Worm (Caenorhabditis elegans) whole organism, L3 larva: ENCODE measurements around the gene B0348.10.

Source experiments
- R02D3.7 ChIP-seq: fragments of 150-350 bp; optimal IDR thresholded peaks from 2 replicates; lab custom pipeline; 2014; ENCODE audit warnings: missing biosample characterization, missing genetic modification characterization
- ZK546.5 ChIP-seq: sonication (generic microtip); optimal IDR thresholded peaks from 2 replicates; lab custom pipeline; 2017; ENCODE audit warnings: missing biosample characterization, missing genetic modification characterization
- aly-2 ChIP-seq: fragments of 150-350 bp; optimal IDR thresholded peaks from 2 replicates; lab custom pipeline; 2014; ENCODE audit warnings: missing biosample characterization, missing genetic modification characterization
- ama-1 ChIP-seq: fragments of 150-350 bp; optimal IDR thresholded peaks from 2 replicates; lab custom pipeline; 2018
- ceh-16 ChIP-seq: sonication (generic microtip); optimal IDR thresholded peaks from 2 replicates; lab custom pipeline; 2017; ENCODE audit warnings: missing biosample characterization, missing genetic modification characterization
- ceh-28 ChIP-seq: fragments of 150-350 bp; optimal IDR thresholded peaks from 2 replicates; lab custom pipeline; 2014; ENCODE audit warnings: missing biosample characterization, missing genetic modification reagents, missing genetic modification characterization
- ceh-9 ChIP-seq: sonication (generic microtip); optimal IDR thresholded peaks from 2 replicates; lab custom pipeline; 2018; ENCODE audit warnings: missing biosample characterization, missing genetic modification characterization
- daf-12 ChIP-seq: fragments of 150-350 bp; optimal IDR thresholded peaks from 2 replicates; lab custom pipeline; 2014; ENCODE audit warnings: missing biosample characterization, missing genetic modification reagents, missing genetic modification characterization
- egl-5 ChIP-seq: fragments of 150-350 bp; optimal IDR thresholded peaks from 2 replicates; lab custom pipeline; 2017; ENCODE audit warnings: missing biosample characterization, missing genetic modification reagents, missing genetic modification characterization, inconsistent platforms
- elt-1 ChIP-seq: fragments of 150-350 bp; optimal IDR thresholded peaks from 2 replicates; lab custom pipeline; 2014; ENCODE audit warnings: missing biosample characterization, missing genetic modification characterization
- elt-2 ChIP-seq: sonication (generic microtip); optimal IDR thresholded peaks from 2 replicates; lab custom pipeline; 2016; ENCODE audit warnings: missing genetic modification reagents, mild to moderate bottlenecking, missing genetic modification characterization, missing compliant biosample characterization
- elt-3 ChIP-seq, 3 experiments: fragments of 150-350 bp in 1 of 3; sonication (generic microtip) in 2 of 3; optimal IDR thresholded peaks; 2 replicates in 2 of 3; 4 replicates in 1 of 3; lab custom pipeline; 2014 to 2017; ENCODE audit warnings: missing biosample characterization in 3 of 3, missing genetic modification characterization in 3 of 3
- eor-1 ChIP-seq, 2 experiments: fragments of 150-350 bp; optimal IDR thresholded peaks; 2 replicates each; lab custom pipeline; 2014 to 2018; ENCODE audit warnings: missing biosample characterization in 2 of 2, missing genetic modification characterization in 2 of 2
- fkh-10 ChIP-seq: sonication (generic microtip); optimal IDR thresholded peaks from 2 replicates; lab custom pipeline; 2017; ENCODE audit warnings: missing biosample characterization, missing genetic modification reagents, missing genetic modification characterization
- fos-1 ChIP-seq: fragments of 150-350 bp; optimal IDR thresholded peaks from 2 replicates; lab custom pipeline; 2014; ENCODE audit warnings: missing biosample characterization, missing genetic modification characterization
- hmg-11 ChIP-seq: sonication (generic microtip); optimal IDR thresholded peaks from 2 replicates; lab custom pipeline; 2016; ENCODE audit warnings: missing genetic modification characterization, missing compliant biosample characterization
- jun-1 ChIP-seq: fragments of 150-350 bp; optimal IDR thresholded peaks from 2 replicates; lab custom pipeline; 2014; ENCODE audit warnings: missing biosample characterization, missing genetic modification reagents, missing genetic modification characterization
- lin-15B ChIP-seq: fragments of 150-350 bp; optimal IDR thresholded peaks from 2 replicates; lab custom pipeline; 2014; ENCODE audit warnings: missing biosample characterization, missing genetic modification characterization
- lin-39 ChIP-seq: fragments of 150-350 bp; optimal IDR thresholded peaks from 2 replicates; lab custom pipeline; 2018; ENCODE audit warnings: missing biosample characterization, missing genetic modification reagents, missing genetic modification characterization
- lsy-12 ChIP-seq: sonication (generic microtip); optimal IDR thresholded peaks from 2 replicates; lab custom pipeline; 2016; ENCODE audit warnings: mild to moderate bottlenecking, missing genetic modification characterization, missing compliant biosample characterization
- mdl-1 ChIP-seq: fragments of 150-350 bp; optimal IDR thresholded peaks from 2 replicates; lab custom pipeline; 2014; ENCODE audit warnings: missing biosample characterization, missing genetic modification characterization
- nhr-11 ChIP-seq: fragments of 150-350 bp; optimal IDR thresholded peaks from 2 replicates; lab custom pipeline; 2014; ENCODE audit warnings: missing biosample characterization, missing genetic modification characterization
- nhr-12 ChIP-seq: fragments of 150-350 bp; optimal IDR thresholded peaks from 2 replicates; lab custom pipeline; 2014; ENCODE audit warnings: missing biosample characterization, missing genetic modification characterization
- nhr-237 ChIP-seq: fragments of 150-350 bp; optimal IDR thresholded peaks from 2 replicates; lab custom pipeline; 2014; ENCODE audit warnings: missing biosample characterization, missing genetic modification characterization
- nhr-25 ChIP-seq: sonication (generic microtip); optimal IDR thresholded peaks from 2 replicates; lab custom pipeline; 2017; ENCODE audit warnings: missing biosample characterization, missing genetic modification characterization
- nhr-28 ChIP-seq: fragments of 150-350 bp; optimal IDR thresholded peaks from 2 replicates; lab custom pipeline; 2014; ENCODE audit warnings: missing biosample characterization, missing genetic modification characterization
- nhr-43 ChIP-seq: sonication (generic microtip); optimal IDR thresholded peaks from 2 replicates; lab custom pipeline; 2016; ENCODE audit warnings: mild to moderate bottlenecking, missing genetic modification characterization, missing compliant biosample characterization; ENCODE audit not compliant: poor library complexity, severe bottlenecking
- nhr-67 ChIP-seq: fragments of 150-350 bp; optimal IDR thresholded peaks from 2 replicates; lab custom pipeline; 2014; ENCODE audit warnings: missing biosample characterization, missing genetic modification characterization
- nhr-77 ChIP-seq: fragments of 150-350 bp; optimal IDR thresholded peaks from 2 replicates; lab custom pipeline; 2014; ENCODE audit warnings: missing biosample characterization, missing genetic modification characterization
- pha-4 ChIP-seq: fragments of 150-350 bp; optimal IDR thresholded peaks from 2 replicates; lab custom pipeline; 2014; ENCODE audit warnings: missing biosample characterization, missing genetic modification reagents, missing genetic modification characterization
- sea-2 ChIP-seq: fragments of 150-350 bp; sonication (generic microtip); optimal IDR thresholded peaks from 4 replicates; lab custom pipeline; 2014; ENCODE audit warnings: missing biosample characterization, missing genetic modification reagents, missing genetic modification characterization
- skn-1 ChIP-seq: fragments of 150-350 bp; optimal IDR thresholded peaks from 2 replicates; lab custom pipeline; 2014; ENCODE audit warnings: missing biosample characterization, missing genetic modification characterization
- unc-39 ChIP-seq: sonication (generic microtip); optimal IDR thresholded peaks from 4 replicates; lab custom pipeline; 2017; ENCODE audit warnings: missing biosample characterization, missing genetic modification characterization
- unc-62 ChIP-seq: fragments of 150-350 bp; sonication (generic microtip); optimal IDR thresholded peaks from 4 replicates; lab custom pipeline; 2014; ENCODE audit warnings: missing biosample characterization, missing genetic modification reagents, missing genetic modification characterization
- zag-1 ChIP-seq: fragments of 150-350 bp; optimal IDR thresholded peaks from 2 replicates; lab custom pipeline; 2014; ENCODE audit warnings: missing biosample characterization, missing genetic modification characterization
- ztf-11 ChIP-seq: fragments of 150-350 bp; optimal IDR thresholded peaks from 2 replicates; lab custom pipeline; 2014; ENCODE audit warnings: missing biosample characterization, missing genetic modification characterization
- ztf-4 ChIP-seq: fragments of 150-350 bp; optimal IDR thresholded peaks from 2 replicates; lab custom pipeline; 2014; ENCODE audit warnings: missing biosample characterization, missing genetic modification characterization

Gene B0348.10

ce11 chrV:29823-30222 is 21.3 kb upstream of the B0348.10 start:
- TF ChIP-seq fkh-10 (GFP tag; lab: Kevin White, UChicago) (no peak), eor-1 (tag; optimal IDR thresholded peaks at IDR 0.05; lab: Kevin White, UChicago) (no peak), hmg-11 (tag; lab: Kevin White, UChicago) (no peak), ama-1 (lab: Kevin White, UChicago) (no peak), jun-1 (tag; lab: Kevin White, UChicago) (no peak), nhr-11 (tag; lab: Kevin White, UChicago) (no peak), elt-3 (tag; optimal IDR thresholded peaks at IDR 0.05; lab: Kevin White, UChicago) (no peak), elt-2 (tag; lab: Kevin White, UChicago) (no peak), nhr-77 (tag; lab: Kevin White, UChicago) (no peak), egl-5 (tag; lab: Kevin White, UChicago) (no peak), nhr-43 (tag; lab: Kevin White, UChicago) (no peak), skn-1 (tag; lab: Kevin White, UChicago) (no peak), zag-1 (tag; lab: Kevin White, UChicago) (no peak), nhr-28 (no peak), ztf-4 (tag; lab: Kevin White, UChicago) (no peak), nhr-237 (no peak), ceh-16 (tag; lab: Kevin White, UChicago) (no peak), pha-4 (no peak)

- no peak for TF ChIP-seq ceh-28 (tag; lab: Kevin White, UChicago)
- TF ChIP-seq elt-1 (tag; lab: Kevin White, UChicago) = no peak
- TF ChIP-seq pha-4 = no peak
- TF ChIP-seq unc-39 (tag; lab: Kevin White, UChicago) = no peak
- no peak for TF ChIP-seq aly-2 (tag; lab: Kevin White, UChicago)
- no peak for TF ChIP-seq daf-12 (tag; lab: Kevin White, UChicago)
Observed at ce11 chrV:28270-28669, 19.7 kb upstream of the B0348.10 start.

ce11 chrV:27604-28003 is 19.1 kb upstream of the B0348.10 start:
- TF ChIP-seq ztf-4 (tag; lab: Kevin White, UChicago) = no peak
- no peak for TF ChIP-seq sea-2 (GFP tag; lab: Kevin White, UChicago)
- no peak for TF ChIP-seq nhr-11 (tag; lab: Kevin White, UChicago)
- no peak for TF ChIP-seq fos-1
- no peak for TF ChIP-seq elt-3 (tag; optimal IDR thresholded peaks at IDR 0.05; lab: Kevin White, UChicago)
- no peak for TF ChIP-seq lsy-12 (tag; lab: Kevin White, UChicago)
- no peak for TF ChIP-seq mdl-1 (tag; lab: Kevin White, UChicago)
- no peak for TF ChIP-seq daf-12 (tag; lab: Kevin White, UChicago)
- no peak for TF ChIP-seq fkh-10 (GFP tag; lab: Kevin White, UChicago)
- no peak for TF ChIP-seq nhr-12 (tag; lab: Kevin White, UChicago)
- TF ChIP-seq ama-1 (lab: Kevin White, UChicago) = no peak
- no peak for TF ChIP-seq skn-1 (tag; lab: Kevin White, UChicago)
- no peak for TF ChIP-seq lin-39
- no peak for TF ChIP-seq lin-15B (tag; lab: Kevin White, UChicago)

ce11 chrV:24181-24580 is 15.6 kb upstream of the B0348.10 start:
- TF ChIP-seq ceh-9 (no peak), ztf-4 (tag; lab: Kevin White, UChicago) (no peak), elt-3 (tag; optimal IDR thresholded peaks at IDR 0.05; lab: Kevin White, UChicago) (no peak), zag-1 (tag; lab: Kevin White, UChicago) (no peak), ztf-11 (tag; lab: Kevin White, UChicago) (no peak), pha-4 (no peak), nhr-28 (no peak), hmg-11 (tag; lab: Kevin White, UChicago) (no peak), nhr-67 (tag; lab: Kevin White, UChicago) (no peak), fos-1 (no peak), R02D3.7 (tag; lab: Kevin White, UChicago) (no peak), eor-1 (tag; optimal IDR thresholded peaks at IDR 0.05; lab: Kevin White, UChicago) (no peak), unc-62 (GFP tag; lab: Kevin White, UChicago) (no peak), aly-2 (tag; lab: Kevin White, UChicago) (no peak), elt-2 (tag; lab: Kevin White, UChicago) (no peak), nhr-11 (tag; lab: Kevin White, UChicago) (no peak), lsy-12 (tag; lab: Kevin White, UChicago) (no peak), nhr-25 (tag; lab: Kevin White, UChicago) (no peak), ZK546.5 (tag; lab: Kevin White, UChicago) (no peak), lin-15B (tag; lab: Kevin White, UChicago) (no peak)
